Fruit fly (Drosophila melanogaster): Measurements from ENCODE around the gene Gba1b.

Gene Gba1b

dm6 chr3R:23729066-23729465 is 24.5 kb downstream of the Gba1b start (continued):
- TF ChIP-seq CG12219 (GFP tag; optimal IDR thresholded peaks at IDR 0.05) (peak; percentile 45), seq (GFP tag; IDR thresholded peaks at IDR 0.05) (no peak), Dfd (GFP tag; optimal IDR thresholded peaks at IDR 0.05) (no peak), Hmr (GFP tag; optimal IDR thresholded peaks at IDR 0.05) (peak; percentile 83), Hand (GFP tag; optimal IDR thresholded peaks at IDR 0.05) (peak; percentile 42), pfk (GFP tag; optimal IDR thresholded peaks at IDR 0.05) (peak; percentile 69), CG32532 (GFP tag; IDR thresholded peaks at IDR 0.05) (no peak), sr (GFP tag; IDR thresholded peaks at IDR 0.05) (no peak), tll (GFP tag; optimal IDR thresholded peaks at IDR 0.05) (peak in 1 of 2 experiments; percentile 74), Hr51 (GFP tag; optimal IDR thresholded peaks at IDR 0.05) (peak in 1 of 2 experiments; percentile 12), CG8359 (GFP tag; optimal IDR thresholded peaks at IDR 0.05; ENCODE audit: borderline replicate concordance) (no peak), hbn (GFP tag; IDR thresholded peaks at IDR 0.05; ENCODE audit: partially characterized antibody) (no peak), org-1 (GFP tag; optimal IDR thresholded peaks at IDR 0.05) (peak; percentile 34), CG2129 (GFP tag; IDR thresholded peaks at IDR 0.05; ENCODE audit: partially characterized antibody) (no peak), nerfin-1 (tag; optimal IDR thresholded peaks at IDR 0.05) (no peak), Elba2 (GFP tag; optimal IDR thresholded peaks at IDR 0.05) (no peak), Rfx (GFP tag; IDR thresholded peaks at IDR 0.05) (peak; percentile 48; the same call in 1 of the 2 replicates), CG7963 (GFP tag; IDR thresholded peaks at IDR 0.05; ENCODE audit: partially characterized antibody) (no peak), CG6791 (GFP tag; IDR thresholded peaks at IDR 0.05; ENCODE audit: partially characterized antibody) (no peak), gsb (GFP tag; IDR thresholded peaks at IDR 0.05) (no peak), CG8478 (optimal IDR thresholded peaks at IDR 0.05) (no peak), CG10959 (GFP tag; IDR thresholded peaks at IDR 0.05) (no peak), lilli (GFP tag; optimal IDR thresholded peaks at IDR 0.05) (no peak), Hmx (GFP tag; optimal IDR thresholded peaks at IDR 0.05) (no peak), CG14441 (GFP tag; IDR thresholded peaks at IDR 0.05) (no peak), ind (GFP tag; optimal IDR thresholded peaks at IDR 0.05) (no peak), Ada2b (GFP tag; IDR thresholded peaks at IDR 0.05) (no peak), Fer3 (tag; optimal IDR thresholded peaks at IDR 0.05) (peak; percentile 47), Deaf1 (tag; optimal IDR thresholded peaks at IDR 0.05) (no peak), CG12071 (GFP tag; optimal IDR thresholded peaks at IDR 0.05) (peak; percentile 79), cas (GFP tag; IDR thresholded peaks at IDR 0.05) (no peak), CG12299 (tag; optimal IDR thresholded peaks at IDR 0.05) (peak; percentile 15), cwo (GFP tag; optimal IDR thresholded peaks at IDR 0.05) (peak; percentile 27), ash1 (GFP tag; optimal IDR thresholded peaks at IDR 0.05) (peak; percentile 72), CG6854 (GFP tag; optimal IDR thresholded peaks at IDR 0.05) (peak; percentile 55), crp (GFP tag; optimal IDR thresholded peaks at IDR 0.05) (no peak), phol (tag; optimal IDR thresholded peaks at IDR 0.05) (no peak), Dll (GFP tag; IDR thresholded peaks at IDR 0.05; ENCODE audit: partially characterized antibody) (no peak), CG8281 (tag; optimal IDR thresholded peaks at IDR 0.05) (no peak), Gsc (GFP tag; IDR thresholded peaks at IDR 0.05) (no peak)
